Worm (Caenorhabditis elegans) whole organism, L3 larva: ENCODE data around the gene F53A9.6.
A peak's percentile ranks its signal among the peaks of the same experiment; 100 is the strongest.

ENCODE experiments used
- R02D3.7 ChIP-seq: fragments of 150-350 bp; optimal IDR thresholded peaks from 2 replicates; lab custom pipeline; 2014; ENCODE audit warnings: missing biosample characterization, missing genetic modification characterization
- ZK546.5 ChIP-seq: sonication (generic microtip); optimal IDR thresholded peaks from 2 replicates; lab custom pipeline; 2017; ENCODE audit warnings: missing biosample characterization, missing genetic modification characterization
- aly-2 ChIP-seq: fragments of 150-350 bp; optimal IDR thresholded peaks from 2 replicates; lab custom pipeline; 2014; ENCODE audit warnings: missing biosample characterization, missing genetic modification characterization
- ama-1 ChIP-seq: fragments of 150-350 bp; optimal IDR thresholded peaks from 2 replicates; lab custom pipeline; 2018
- ceh-16 ChIP-seq: sonication (generic microtip); optimal IDR thresholded peaks from 2 replicates; lab custom pipeline; 2017; ENCODE audit warnings: missing biosample characterization, missing genetic modification characterization
- ceh-82 ChIP-seq: fragments of 150-350 bp; optimal IDR thresholded peaks from 2 replicates; lab custom pipeline; 2014; ENCODE audit warnings: missing biosample characterization, missing genetic modification characterization
- ceh-9 ChIP-seq: sonication (generic microtip); optimal IDR thresholded peaks from 2 replicates; lab custom pipeline; 2018; ENCODE audit warnings: missing biosample characterization, missing genetic modification characterization
- daf-12 ChIP-seq: fragments of 150-350 bp; optimal IDR thresholded peaks from 2 replicates; lab custom pipeline; 2014; ENCODE audit warnings: missing biosample characterization, missing genetic modification reagents, missing genetic modification characterization
- egl-27 ChIP-seq: sonication (generic microtip); optimal IDR thresholded peaks from 4 replicates; lab custom pipeline; 2017; ENCODE audit warnings: missing biosample characterization, missing genetic modification reagents, missing genetic modification characterization
- elt-1 ChIP-seq: fragments of 150-350 bp; optimal IDR thresholded peaks from 2 replicates; lab custom pipeline; 2014; ENCODE audit warnings: missing biosample characterization, missing genetic modification characterization
- elt-2 ChIP-seq: sonication (generic microtip); optimal IDR thresholded peaks from 2 replicates; lab custom pipeline; 2016; ENCODE audit warnings: missing genetic modification reagents, mild to moderate bottlenecking, missing genetic modification characterization, missing compliant biosample characterization
- elt-3 ChIP-seq, 3 experiments: fragments of 150-350 bp in 1 of 3; sonication (generic microtip) in 2 of 3; optimal IDR thresholded peaks; 2 replicates in 2 of 3; 4 replicates in 1 of 3; lab custom pipeline; 2014 to 2017; ENCODE audit warnings: missing biosample characterization in 3 of 3, missing genetic modification characterization in 3 of 3
- eor-1 ChIP-seq, 2 experiments: fragments of 150-350 bp; optimal IDR thresholded peaks; 2 replicates each; lab custom pipeline; 2014 to 2018; ENCODE audit warnings: missing biosample characterization in 2 of 2, missing genetic modification characterization in 2 of 2
- fkh-10 ChIP-seq: sonication (generic microtip); optimal IDR thresholded peaks from 2 replicates; lab custom pipeline; 2017; ENCODE audit warnings: missing biosample characterization, missing genetic modification reagents, missing genetic modification characterization
- fkh-2 ChIP-seq: fragments of 150-350 bp; optimal IDR thresholded peaks from 2 replicates; lab custom pipeline; 2014; ENCODE audit warnings: missing biosample characterization, missing genetic modification reagents, missing genetic modification characterization
- fos-1 ChIP-seq: fragments of 150-350 bp; optimal IDR thresholded peaks from 2 replicates; lab custom pipeline; 2014; ENCODE audit warnings: missing biosample characterization, missing genetic modification characterization
- hmg-11 ChIP-seq: sonication (generic microtip); optimal IDR thresholded peaks from 2 replicates; lab custom pipeline; 2016; ENCODE audit warnings: missing genetic modification characterization, missing compliant biosample characterization
- jun-1 ChIP-seq: fragments of 150-350 bp; optimal IDR thresholded peaks from 2 replicates; lab custom pipeline; 2014; ENCODE audit warnings: missing biosample characterization, missing genetic modification reagents, missing genetic modification characterization
- lin-15B ChIP-seq: fragments of 150-350 bp; optimal IDR thresholded peaks from 2 replicates; lab custom pipeline; 2014; ENCODE audit warnings: missing biosample characterization, missing genetic modification characterization
- lsy-12 ChIP-seq: sonication (generic microtip); optimal IDR thresholded peaks from 2 replicates; lab custom pipeline; 2016; ENCODE audit warnings: mild to moderate bottlenecking, missing genetic modification characterization, missing compliant biosample characterization
- mdl-1 ChIP-seq: fragments of 150-350 bp; optimal IDR thresholded peaks from 2 replicates; lab custom pipeline; 2014; ENCODE audit warnings: missing biosample characterization, missing genetic modification characterization
- nhr-25 ChIP-seq: sonication (generic microtip); optimal IDR thresholded peaks from 2 replicates; lab custom pipeline; 2017; ENCODE audit warnings: missing biosample characterization, missing genetic modification characterization
- nhr-28 ChIP-seq: fragments of 150-350 bp; optimal IDR thresholded peaks from 2 replicates; lab custom pipeline; 2014; ENCODE audit warnings: missing biosample characterization, missing genetic modification characterization
- nhr-43 ChIP-seq: sonication (generic microtip); optimal IDR thresholded peaks from 2 replicates; lab custom pipeline; 2016; ENCODE audit warnings: mild to moderate bottlenecking, missing genetic modification characterization, missing compliant biosample characterization; ENCODE audit not compliant: poor library complexity, severe bottlenecking
- nhr-67 ChIP-seq: fragments of 150-350 bp; optimal IDR thresholded peaks from 2 replicates; lab custom pipeline; 2014; ENCODE audit warnings: missing biosample characterization, missing genetic modification characterization
- nhr-76 ChIP-seq: fragments of 150-350 bp; sonication (generic microtip); optimal IDR thresholded peaks from 5 replicates; lab custom pipeline; 2014; ENCODE audit warnings: missing biosample characterization, missing genetic modification characterization
- nhr-77 ChIP-seq: fragments of 150-350 bp; optimal IDR thresholded peaks from 2 replicates; lab custom pipeline; 2014; ENCODE audit warnings: missing biosample characterization, missing genetic modification characterization
- pqm-1 ChIP-seq: fragments of 150-350 bp; optimal IDR thresholded peaks from 2 replicates; lab custom pipeline; 2017; ENCODE audit warnings: missing biosample characterization, missing genetic modification characterization, inconsistent platforms
- sea-2 ChIP-seq: fragments of 150-350 bp; sonication (generic microtip); optimal IDR thresholded peaks from 4 replicates; lab custom pipeline; 2014; ENCODE audit warnings: missing biosample characterization, missing genetic modification reagents, missing genetic modification characterization
- skn-1 ChIP-seq: fragments of 150-350 bp; optimal IDR thresholded peaks from 2 replicates; lab custom pipeline; 2014; ENCODE audit warnings: missing biosample characterization, missing genetic modification characterization
- snpc-4 ChIP-seq: fragments of 150-350 bp; optimal IDR thresholded peaks from 2 replicates; lab custom pipeline; 2014; ENCODE audit warnings: missing biosample characterization, missing genetic modification characterization
- tbx-2 ChIP-seq: sonication (generic microtip); optimal IDR thresholded peaks from 2 replicates; lab custom pipeline; 2016; ENCODE audit warnings: mild to moderate bottlenecking, missing genetic modification characterization, missing compliant biosample characterization
- unc-39 ChIP-seq: sonication (generic microtip); optimal IDR thresholded peaks from 4 replicates; lab custom pipeline; 2017; ENCODE audit warnings: missing biosample characterization, missing genetic modification characterization
- unc-62 ChIP-seq: fragments of 150-350 bp; sonication (generic microtip); optimal IDR thresholded peaks from 4 replicates; lab custom pipeline; 2014; ENCODE audit warnings: missing biosample characterization, missing genetic modification reagents, missing genetic modification characterization
- ztf-4 ChIP-seq: fragments of 150-350 bp; optimal IDR thresholded peaks from 2 replicates; lab custom pipeline; 2014; ENCODE audit warnings: missing biosample characterization, missing genetic modification characterization

F53A9.6 gene

DNA sequence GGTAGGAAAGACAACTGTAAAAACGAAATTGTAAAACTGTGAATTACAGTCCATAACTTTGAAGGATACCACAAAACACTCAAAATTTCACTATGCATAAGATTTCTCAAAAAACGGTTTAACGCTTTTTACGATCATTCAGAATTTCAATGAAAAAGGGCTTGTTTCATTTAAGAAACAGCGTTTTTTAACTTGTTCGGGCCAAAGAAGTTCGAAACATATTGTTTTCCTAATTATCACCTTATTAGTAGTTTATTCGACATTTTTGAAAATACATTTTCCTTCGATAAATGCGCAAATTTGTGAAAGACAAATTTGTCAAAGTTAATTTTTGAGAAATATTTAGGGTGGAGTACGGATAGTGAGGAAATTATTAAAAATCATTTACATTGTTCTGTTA is 8.8 kb downstream of the F53A9.6 start:
- no peak for TF ChIP-seq daf-12 (tag; lab: Kevin White, UChicago)
- TF ChIP-seq egl-27, result no peak
- no peak for TF ChIP-seq mdl-1 (tag; lab: Kevin White, UChicago)
- TF ChIP-seq ZK546.5 (tag; lab: Kevin White, UChicago), result no peak
- no peak for TF ChIP-seq ztf-4 (tag; lab: Kevin White, UChicago)
- TF ChIP-seq ceh-16, result no peak
- TF ChIP-seq, all 47 proteins: peak for 0

ce11 chrX:8703664-8704356 is 9.8 kb downstream of the F53A9.6 start, which contains the start of gene jbts-14:
TSS of gene jbts-14 (plus strand) at chrX:8704306.
- TF ChIP-seq snpc-4 (tag; lab: Kevin White, UChicago) (peak; percentile 30), sea-2 (GFP tag; lab: Kevin White, UChicago) (no peak), ceh-82 (no peak), ceh-16 (no peak), nhr-67 (tag; lab: Kevin White, UChicago) (no peak), mdl-1 (tag; lab: Kevin White, UChicago) (no peak), hmg-11 (tag; lab: Kevin White, UChicago) (no peak)
- TF ChIP-seq, all 47 proteins: peak for 1

DNA sequence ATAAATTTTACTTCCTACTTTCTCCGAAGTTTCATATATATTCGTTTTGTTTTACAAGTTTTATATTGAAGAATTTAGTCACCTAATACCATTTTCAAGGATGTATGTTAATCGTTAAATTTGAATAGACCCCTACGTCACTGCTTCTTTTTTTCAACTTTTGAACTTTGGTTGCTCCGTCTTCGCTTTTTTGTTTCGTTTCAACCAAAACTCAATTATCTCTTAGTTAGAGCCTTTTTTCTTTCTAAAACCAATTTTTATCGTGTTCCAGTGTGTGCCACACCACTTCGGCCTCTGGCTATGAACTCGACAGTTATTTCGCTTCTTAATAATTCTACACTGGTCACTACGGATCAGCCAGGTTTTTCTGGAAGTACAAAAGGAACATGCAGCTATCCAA is 16.1 kb downstream of the F53A9.6 start, which contains the start of gene frpr-8:
frpr-8 (plus strand) TSS at position 301 of the 400 bp plus-strand sequence.
- no peak for TF ChIP-seq fkh-2
- TF ChIP-seq fkh-10 (GFP tag; lab: Kevin White, UChicago), result no peak
- no peak for TF ChIP-seq fos-1
- TF ChIP-seq unc-39, result no peak
- no peak for TF ChIP-seq skn-1
- no peak for TF ChIP-seq tbx-2
- TF ChIP-seq aly-2, result no peak
- TF ChIP-seq eor-1 (tag; optimal IDR thresholded peaks at IDR 0.05; lab: Kevin White, UChicago), result no peak
- no peak for TF ChIP-seq ceh-16
- TF ChIP-seq lsy-12 (tag; lab: Kevin White, UChicago), result no peak
- TF ChIP-seq daf-12 (tag; lab: Kevin White, UChicago), result no peak
- no peak for TF ChIP-seq nhr-25 (tag; lab: Kevin White, UChicago)

ce11 chrX:8681600-8681999 is 32.0 kb downstream of the F53A9.6 start, which contains the start of gene K09E2.1:
TSS of gene K09E2.1 (plus strand) at chrX:8681900.
- TF ChIP-seq ceh-9 (no peak), elt-1 (tag; lab: Kevin White, UChicago) (no peak), nhr-77 (tag; lab: Kevin White, UChicago) (no peak), unc-62 (GFP tag; lab: Kevin White, UChicago) (no peak), jun-1 (no peak), elt-3 (tag; optimal IDR thresholded peaks at IDR 0.05; lab: Kevin White, UChicago) (no peak), R02D3.7 (tag; lab: Kevin White, UChicago) (no peak), ama-1 (no peak), fkh-10 (GFP tag; lab: Kevin White, UChicago) (no peak), sea-2 (GFP tag; lab: Kevin White, UChicago) (no peak), nhr-76 (tag; lab: Kevin White, UChicago) (no peak), fkh-2 (no peak), nhr-28 (tag; lab: Kevin White, UChicago) (no peak), ceh-82 (no peak), skn-1 (no peak), tbx-2 (no peak), lin-15B (tag; lab: Kevin White, UChicago) (no peak), nhr-43 (tag; lab: Kevin White, UChicago) (no peak), daf-12 (tag; lab: Kevin White, UChicago) (no peak)

ce11 chrX:8677873-8678272 is 35.7 kb downstream of the F53A9.6 start:
- peak; percentile 7 for TF ChIP-seq elt-2
- TF ChIP-seq ZK546.5 (tag; lab: Kevin White, UChicago), result no peak
- TF ChIP-seq pqm-1 (tag; lab: Kevin White, UChicago), result peak; percentile 39
